Worm (Caenorhabditis elegans) whole organism, late embryonic: ENCODE measurements around the gene gldi-8.

Source experiments
- C08G9.2 ChIP-seq: sonication (generic microtip); optimal IDR thresholded peaks from 2 replicates; lab custom pipeline; 2016; ENCODE audit warnings: mild to moderate bottlenecking, missing genetic modification characterization, moderate library complexity, missing compliant biosample characterization
- C38D4.7 ChIP-seq: fragments of 200-800 bp; sonication (Bioruptor generic); optimal IDR thresholded peaks from 2 replicates; lab custom pipeline; 2018; ENCODE audit warnings: mild to moderate bottlenecking, missing genetic modification characterization, moderate library complexity, missing compliant biosample characterization
- F13H6.1 ChIP-seq: sonication (generic microtip); optimal IDR thresholded peaks from 2 replicates; lab custom pipeline; 2016; ENCODE audit warnings: missing genetic modification characterization, missing compliant biosample characterization
- K02D7.2 ChIP-seq: sonication (generic microtip); optimal IDR thresholded peaks from 2 replicates; lab custom pipeline; 2017; ENCODE audit warnings: mild to moderate bottlenecking, missing genetic modification characterization, missing compliant biosample characterization
- K09A11.1 ChIP-seq: sonication (generic microtip); optimal IDR thresholded peaks from 2 replicates; lab custom pipeline; 2017; ENCODE audit warnings: antibody characterized with exemption, mild to moderate bottlenecking, missing genetic modification characterization, missing compliant biosample characterization; ENCODE audit not compliant: insufficient read depth
- ama-1 ChIP-seq: fragments of 150-350 bp; optimal IDR thresholded peaks from 2 replicates; lab custom pipeline; 2014
- ceh-14 ChIP-seq: sonication (generic microtip); optimal IDR thresholded peaks from 2 replicates; lab custom pipeline; 2016; ENCODE audit warnings: missing genotype, missing genetic modification characterization, missing compliant biosample characterization
- ceh-18 ChIP-seq: sonication (generic microtip); optimal IDR thresholded peaks from 2 replicates; lab custom pipeline; 2016; ENCODE audit warnings: missing genetic modification characterization, missing compliant biosample characterization
- ceh-2 ChIP-seq: sonication (generic microtip); optimal IDR thresholded peaks from 2 replicates; lab custom pipeline; 2016; ENCODE audit warnings: missing genotype, missing genetic modification characterization, missing compliant biosample characterization
- ceh-22 ChIP-seq: sonication (generic microtip); optimal IDR thresholded peaks from 2 replicates; lab custom pipeline; 2017; ENCODE audit warnings: missing biosample characterization, missing genetic modification characterization
- ceh-24 ChIP-seq: sonication (generic microtip); optimal IDR thresholded peaks from 2 replicates; lab custom pipeline; 2016; ENCODE audit warnings: mild to moderate bottlenecking, missing genetic modification characterization, missing compliant biosample characterization
- ceh-31 ChIP-seq: sonication (generic microtip); optimal IDR thresholded peaks from 2 replicates; lab custom pipeline; 2016; ENCODE audit warnings: missing genetic modification characterization, missing compliant biosample characterization
- ceh-34 ChIP-seq: sonication (generic microtip); optimal IDR thresholded peaks from 2 replicates; lab custom pipeline; 2016; ENCODE audit warnings: mild to moderate bottlenecking, missing genetic modification characterization, missing compliant biosample characterization
- ceh-45 ChIP-seq: fragments of 200-800 bp; sonication (Bioruptor generic); IDR thresholded peaks from 2 replicates; pipeline ENCODE4 v1.3.6; 2022; ENCODE audit warnings: missing genetic modification reagents, missing genetic modification characterization, missing compliant biosample characterization
- ceh-48 ChIP-seq: sonication (generic microtip); optimal IDR thresholded peaks from 2 replicates; lab custom pipeline; 2016; ENCODE audit warnings: missing genetic modification characterization, inconsistent platforms, missing compliant biosample characterization
- ceh-9 ChIP-seq: sonication (generic microtip); optimal IDR thresholded peaks from 2 replicates; lab custom pipeline; 2016; ENCODE audit warnings: mild to moderate bottlenecking, missing genetic modification characterization, inconsistent platforms, missing compliant biosample characterization
- che-1 ChIP-seq: sonication (generic microtip); optimal IDR thresholded peaks from 2 replicates; lab custom pipeline; 2016; ENCODE audit warnings: mild to moderate bottlenecking, missing genetic modification characterization, missing compliant biosample characterization
- dmd-4 ChIP-seq: sonication (generic microtip); optimal IDR thresholded peaks from 2 replicates; lab custom pipeline; 2016; ENCODE audit warnings: borderline replicate concordance, missing genetic modification characterization, missing compliant biosample characterization
- elt-4 ChIP-seq: sonication (generic microtip); optimal IDR thresholded peaks from 2 replicates; lab custom pipeline; 2016; ENCODE audit warnings: missing genetic modification characterization, missing compliant biosample characterization
- ets-4 ChIP-seq: sonication (generic microtip); optimal IDR thresholded peaks from 2 replicates; lab custom pipeline; 2016; ENCODE audit warnings: missing genetic modification characterization, missing compliant biosample characterization
- eyg-1 ChIP-seq: sonication (generic microtip); optimal IDR thresholded peaks from 2 replicates; lab custom pipeline; 2016; ENCODE audit warnings: missing genotype, missing genetic modification characterization, missing compliant biosample characterization
- fkh-10 ChIP-seq: fragments of 150-350 bp; optimal IDR thresholded peaks from 2 replicates; lab custom pipeline; 2014; ENCODE audit warnings: missing biosample characterization, missing genetic modification reagents, missing genetic modification characterization
- fkh-6 ChIP-seq: sonication (generic microtip); optimal IDR thresholded peaks from 2 replicates; lab custom pipeline; 2016; ENCODE audit warnings: missing genetic modification characterization, missing compliant biosample characterization
- hlh-6 ChIP-seq: sonication (generic microtip); optimal IDR thresholded peaks from 2 replicates; lab custom pipeline; 2016; ENCODE audit warnings: missing genotype, missing genetic modification characterization, missing compliant biosample characterization
- lin-11 ChIP-seq: fragments of 200-800 bp; sonication (Bioruptor generic); optimal IDR thresholded peaks from 2 replicates; lab custom pipeline; 2018; ENCODE audit warnings: mild to moderate bottlenecking, missing genetic modification characterization, missing compliant biosample characterization
- nhr-232 ChIP-seq: sonication (generic microtip); optimal IDR thresholded peaks from 2 replicates; lab custom pipeline; 2016; ENCODE audit warnings: missing genetic modification characterization, missing compliant biosample characterization
- npax-4 ChIP-seq: sonication (generic microtip); optimal IDR thresholded peaks from 2 replicates; lab custom pipeline; 2016; ENCODE audit warnings: missing genetic modification characterization, missing compliant biosample characterization
- pat-9 ChIP-seq: fragments of 200-800 bp; sonication (Bioruptor generic); optimal IDR thresholded peaks from 2 replicates; lab custom pipeline; 2018; ENCODE audit warnings: mild to moderate bottlenecking, missing genetic modification characterization, moderate library complexity, missing compliant biosample characterization
- pax-1 ChIP-seq: fragments of 150-350 bp; optimal IDR thresholded peaks from 2 replicates; lab custom pipeline; 2014; ENCODE audit warnings: missing biosample characterization, missing genetic modification characterization
- pha-4 ChIP-seq: fragments of 150-350 bp; optimal IDR thresholded peaks from 2 replicates; lab custom pipeline; 2018; ENCODE audit warnings: missing biosample characterization, missing genetic modification reagents, missing genetic modification characterization
- pqm-1 ChIP-seq: sonication (generic microtip); optimal IDR thresholded peaks from 2 replicates; lab custom pipeline; 2016; ENCODE audit warnings: missing genetic modification characterization, missing compliant biosample characterization
- pros-1 ChIP-seq: fragments of 150-350 bp; optimal IDR thresholded peaks from 2 replicates; lab custom pipeline; 2014; ENCODE audit warnings: missing biosample characterization, missing genetic modification reagents, missing genetic modification characterization
- ref-2 ChIP-seq: sonication (generic microtip); optimal IDR thresholded peaks from 2 replicates; lab custom pipeline; 2016; ENCODE audit warnings: missing genetic modification characterization, missing compliant biosample characterization
- sox-2 ChIP-seq: fragments of 200-800 bp; sonication (Bioruptor generic); IDR thresholded peaks from 2 replicates; pipeline ENCODE4 v1.3.6; 2022; ENCODE audit warnings: missing genetic modification reagents, missing genetic modification characterization, missing compliant biosample characterization
- sox-4 ChIP-seq: sonication (generic microtip); optimal IDR thresholded peaks from 2 replicates; lab custom pipeline; 2017; ENCODE audit warnings: mild to moderate bottlenecking, missing genetic modification characterization, inconsistent platforms, missing compliant biosample characterization
- syd-9 ChIP-seq: sonication (generic microtip); optimal IDR thresholded peaks from 2 replicates; lab custom pipeline; 2016; ENCODE audit warnings: mild to moderate bottlenecking, missing genetic modification characterization, moderate library complexity, missing compliant biosample characterization
- tbx-2 ChIP-seq: sonication (generic microtip); optimal IDR thresholded peaks from 2 replicates; lab custom pipeline; 2016; ENCODE audit warnings: missing genetic modification characterization, missing compliant biosample characterization
- tbx-7 ChIP-seq: sonication (generic microtip); optimal IDR thresholded peaks from 2 replicates; lab custom pipeline; 2016; ENCODE audit warnings: missing genotype, missing genetic modification characterization, missing compliant biosample characterization
- ttx-3 ChIP-seq: sonication (generic microtip); optimal IDR thresholded peaks from 2 replicates; lab custom pipeline; 2016; ENCODE audit warnings: missing genetic modification reagents, missing genetic modification characterization, missing compliant biosample characterization
- unc-42 ChIP-seq: sonication (generic microtip); optimal IDR thresholded peaks from 2 replicates; lab custom pipeline; 2016; ENCODE audit warnings: missing genotype, missing genetic modification characterization, missing compliant biosample characterization
- zip-5 ChIP-seq: sonication (generic microtip); optimal IDR thresholded peaks from 2 replicates; lab custom pipeline; 2016; ENCODE audit warnings: missing genetic modification characterization, missing compliant biosample characterization

The gldi-8 gene

DNA sequence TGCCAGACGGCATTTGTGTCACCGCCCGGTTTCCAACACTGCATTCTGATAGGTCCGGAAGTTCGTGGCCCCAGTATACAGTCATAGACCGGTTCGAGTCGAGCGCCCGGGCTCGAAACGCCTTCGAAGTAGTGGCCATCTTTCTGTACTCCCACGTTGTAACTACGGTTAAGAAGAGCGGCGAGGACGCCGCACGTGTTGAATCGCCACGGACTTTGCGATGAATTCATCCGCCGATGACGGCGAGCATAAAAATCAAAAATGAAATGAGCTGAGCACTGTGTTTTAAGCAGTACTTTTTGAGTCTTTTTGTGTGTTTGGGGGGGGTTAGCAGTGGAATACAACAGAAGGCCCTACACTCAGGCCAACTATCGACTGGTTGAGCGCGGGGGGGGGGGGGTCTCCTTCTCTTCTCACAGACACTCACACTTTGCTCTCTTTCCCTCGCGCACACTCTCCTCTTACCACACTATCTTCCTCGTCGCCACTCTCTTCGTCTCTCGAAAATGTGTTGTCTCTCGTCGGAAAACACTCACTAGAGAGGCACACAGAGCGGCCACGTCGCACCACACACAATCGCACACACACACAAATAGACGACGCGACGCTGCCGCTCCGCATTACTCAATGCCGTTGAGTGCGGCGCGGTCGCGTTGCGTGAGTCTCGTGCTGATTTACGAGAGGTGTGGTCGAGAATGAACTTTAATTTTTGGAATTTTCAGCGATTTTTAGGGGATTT lies 8.9 kb upstream of the gldi-8 start, which contains the start of gene epc-1 (continued):
- peak; percentile 20 for TF ChIP-seq C08G9.2 (tag; lab: Kevin White, UChicago)
- peak; percentile 81 for TF ChIP-seq ceh-18 (tag; lab: Kevin White, UChicago)
- no peak for TF ChIP-seq zip-5 (tag; lab: Kevin White, UChicago)
- peak; percentile 64 for TF ChIP-seq unc-42 (tag; lab: Kevin White, UChicago)
- TF ChIP-seq npax-4 (tag; lab: Kevin White, UChicago) = no peak
- peak; percentile 15 for TF ChIP-seq eyg-1 (tag; lab: Kevin White, UChicago)
- TF ChIP-seq pqm-1 (tag; lab: Kevin White, UChicago) = no peak
- TF ChIP-seq ceh-31 (tag; lab: Kevin White, UChicago) = peak; percentile 81
- peak; percentile 37 for TF ChIP-seq fkh-10 (GFP tag; lab: Kevin White, UChicago)
- no peak for TF ChIP-seq fkh-6 (tag; lab: Kevin White, UChicago)

DNA sequence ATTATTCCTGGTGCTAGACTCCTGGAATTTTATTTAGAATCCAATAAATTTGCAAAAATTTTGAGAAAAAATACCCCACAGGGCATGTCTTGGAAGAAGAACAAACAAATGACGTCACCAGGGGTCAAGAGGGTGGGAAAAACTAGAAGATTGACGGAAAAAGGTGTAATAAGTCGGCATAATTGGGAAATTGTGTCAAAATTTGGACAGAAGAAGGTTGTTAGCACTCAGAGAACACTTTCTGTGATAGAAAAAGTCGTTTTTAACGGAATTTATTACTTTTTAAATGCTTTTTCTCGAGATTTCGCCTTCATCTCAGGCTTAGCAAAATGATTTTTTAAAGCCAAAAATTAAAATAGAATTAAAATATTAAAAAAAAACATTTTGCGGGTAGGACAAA lies 7.8 kb upstream of the gldi-8 start:
- TF ChIP-seq elt-4 (no peak), sox-2 (GFP tag; lab: Robert Waterston, UW) (no peak), ttx-3 (tag; lab: Kevin White, UChicago) (no peak), ceh-45 (GFP tag; lab: Robert Waterston, UW) (no peak), pros-1 (tag; lab: Kevin White, UChicago) (no peak), sox-4 (tag; lab: Kevin White, UChicago) (no peak), pha-4 (tag; lab: Kevin White, UChicago) (no peak), pax-1 (no peak), nhr-232 (tag; lab: Kevin White, UChicago) (no peak), ama-1 (no peak), fkh-6 (tag; lab: Kevin White, UChicago) (no peak), C08G9.2 (tag; lab: Kevin White, UChicago) (no peak), dmd-4 (tag; lab: Kevin White, UChicago) (no peak), K02D7.2 (no peak), che-1 (tag; lab: Kevin White, UChicago) (no peak), tbx-2 (no peak)

DNA sequence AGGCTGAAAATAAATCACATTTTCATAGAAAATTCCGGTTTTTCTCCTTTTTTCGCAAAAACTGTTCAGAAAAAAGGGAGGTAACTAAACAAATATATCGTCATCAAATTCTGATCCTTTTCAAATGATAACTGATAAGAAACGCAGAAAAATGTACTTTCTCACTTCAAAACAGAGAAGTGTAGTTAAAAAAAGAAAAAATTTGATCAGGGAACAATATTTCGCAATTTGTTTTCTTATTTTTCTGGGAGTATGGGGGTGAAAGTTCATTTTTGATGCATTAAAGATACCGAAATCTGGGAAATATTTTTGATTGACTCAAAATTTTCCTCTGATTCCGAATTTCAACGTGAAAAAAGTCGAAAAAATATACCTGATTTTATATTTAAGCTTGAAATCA lies 6.6 kb upstream of the gldi-8 start:
- no peak for TF ChIP-seq pros-1 (tag; lab: Kevin White, UChicago)
- TF ChIP-seq ceh-48 (tag; lab: Kevin White, UChicago) = no peak
- no peak for TF ChIP-seq pat-9
- no peak for TF ChIP-seq tbx-2
- TF ChIP-seq ceh-24 (tag; lab: Kevin White, UChicago) = no peak
- TF ChIP-seq ceh-14 (tag; lab: Kevin White, UChicago) = no peak
- no peak for TF ChIP-seq lin-11 (tag; lab: Kevin White, UChicago)
- TF ChIP-seq tbx-7 (tag; lab: Kevin White, UChicago) = no peak
- TF ChIP-seq che-1 (tag; lab: Kevin White, UChicago) = no peak
- no peak for TF ChIP-seq pqm-1 (tag; lab: Kevin White, UChicago)
- TF ChIP-seq syd-9 (tag; lab: Kevin White, UChicago) = no peak
- no peak for TF ChIP-seq ets-4 (tag; lab: Kevin White, UChicago)
- TF ChIP-seq ama-1 = no peak
- no peak for TF ChIP-seq ceh-22 (tag; lab: Kevin White, UChicago)
- TF ChIP-seq hlh-6 (tag; lab: Kevin White, UChicago) = no peak
- no peak for TF ChIP-seq ceh-34
- no peak for TF ChIP-seq sox-2 (GFP tag; lab: Robert Waterston, UW)
- TF ChIP-seq, all 69 proteins: peak for 0

DNA sequence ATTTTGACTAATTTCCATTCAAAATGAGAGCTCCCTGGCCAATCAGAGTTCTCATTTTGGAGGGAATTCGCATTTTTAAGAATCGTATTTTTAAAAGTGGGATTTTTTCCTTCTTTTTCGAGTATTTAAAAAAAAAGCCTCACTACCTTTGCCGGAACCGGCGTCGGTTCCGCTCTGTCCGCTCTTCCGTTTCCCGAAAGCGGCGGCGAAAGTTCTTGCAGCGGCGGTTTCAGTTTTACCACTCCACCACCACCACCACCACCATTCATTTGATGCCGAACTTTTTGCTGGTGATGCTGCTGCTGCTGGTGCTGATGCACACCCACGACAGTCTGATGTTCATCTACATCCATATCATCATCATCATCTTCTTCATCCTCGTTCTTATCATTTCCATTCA lies 2.5 kb upstream of the gldi-8 start:
- no peak for TF ChIP-seq ceh-2 (tag; lab: Kevin White, UChicago)
- TF ChIP-seq ceh-9 (tag; lab: Kevin White, UChicago) = no peak
- no peak for TF ChIP-seq ref-2 (tag; lab: Kevin White, UChicago)
- no peak for TF ChIP-seq C38D4.7 (GFP tag; lab: Kevin White, UChicago)
- no peak for TF ChIP-seq F13H6.1
- no peak for TF ChIP-seq K09A11.1 (tag; lab: Kevin White, UChicago)
- no peak for TF ChIP-seq nhr-232 (tag; lab: Kevin White, UChicago)
- TF ChIP-seq ttx-3 (tag; lab: Kevin White, UChicago) = no peak
- TF ChIP-seq, all 69 proteins: peak for 0
